Fruit fly (Drosophila melanogaster): ENCODE results near the gene CG11841.

The CG11841 gene

dm6 chr3R:29063207-29063920 is 12.5 kb downstream of the CG11841 start (continued):
- TF ChIP-seq gem (tag; optimal IDR thresholded peaks at IDR 0.05) (peak; percentile 89), Hr39 (optimal IDR thresholded peaks at IDR 0.05) (no peak), sens (GFP tag) (peak; percentile 95), dati (GFP tag; IDR thresholded peaks at IDR 0.05) (no peak), CG11560 (tag; IDR thresholded peaks at IDR 0.05) (no peak), Oli (tag; optimal IDR thresholded peaks at IDR 0.05) (peak; percentile 76), CG8944 (GFP tag; optimal IDR thresholded peaks at IDR 0.05) (peak; percentile 25), so (GFP tag; IDR thresholded peaks at IDR 0.05) (no peak), CG31441 (GFP tag; IDR thresholded peaks at IDR 0.05) (no peak), CG15514 (GFP tag; optimal IDR thresholded peaks at IDR 0.05) (peak; percentile 30), Elba2 (GFP tag; optimal IDR thresholded peaks at IDR 0.05) (no peak), CG18764 (GFP tag; optimal IDR thresholded peaks at IDR 0.05) (no peak), Awh (GFP tag; IDR thresholded peaks at IDR 0.05) (no peak), Mad (GFP tag; optimal IDR thresholded peaks at IDR 0.05) (peak; percentile 15), dpn (GFP tag; optimal IDR thresholded peaks at IDR 0.05) (peak; percentile 38 to 48), Hr3 (GFP tag; optimal IDR thresholded peaks at IDR 0.05) (peak; percentile 68), gcm (GFP tag; optimal IDR thresholded peaks at IDR 0.05) (peak; percentile 10), CG4707 (GFP tag; optimal IDR thresholded peaks at IDR 0.05) (no peak), HLH4C (GFP tag; IDR thresholded peaks at IDR 0.05; ENCODE audit: partially characterized antibody) (no peak), otp (GFP tag; IDR thresholded peaks at IDR 0.05) (no peak), CG15601 (tag; optimal IDR thresholded peaks at IDR 0.05) (peak; percentile 61), CG13424 (tag; optimal IDR thresholded peaks at IDR 0.05) (peak; percentile 85), CG18599 (GFP tag; optimal IDR thresholded peaks at IDR 0.05) (peak; percentile 80), zfh1 (GFP tag; IDR thresholded peaks at IDR 0.05) (no peak), CG15011 (GFP tag; optimal IDR thresholded peaks at IDR 0.05) (peak; percentile 63), al (GFP tag; IDR thresholded peaks at IDR 0.05) (no peak), D19A (tag; optimal IDR thresholded peaks at IDR 0.05) (peak; percentile 64), pum (GFP tag; optimal IDR thresholded peaks at IDR 0.05) (no peak), salm (tag; optimal IDR thresholded peaks at IDR 0.05) (no peak), PHDP (tag; optimal IDR thresholded peaks at IDR 0.05) (peak; percentile 82), CG4424 (GFP tag; optimal IDR thresholded peaks at IDR 0.05) (peak; percentile 56), CG7556 (GFP tag; optimal IDR thresholded peaks at IDR 0.05) (peak; percentile 84), nerfin-2 (GFP tag; IDR thresholded peaks at IDR 0.05; ENCODE audit: partially characterized antibody) (no peak), usp (GFP tag; optimal IDR thresholded peaks at IDR 0.05) (no peak), Rx (GFP tag; IDR thresholded peaks at IDR 0.05) (no peak), CG12391 (tag; optimal IDR thresholded peaks at IDR 0.05) (peak; percentile 86), chif (GFP tag; optimal IDR thresholded peaks at IDR 0.05) (peak; percentile 46 to 47), psq (GFP tag; optimal IDR thresholded peaks at IDR 0.05) (peak; percentile 3), rib (GFP tag; IDR thresholded peaks at IDR 0.05) (no peak), E2f1 (GFP tag; IDR thresholded peaks at IDR 0.05) (no peak), Blimp-1 (GFP tag; optimal IDR thresholded peaks at IDR 0.05) (peak; percentile 69), CG17361 (GFP tag; IDR thresholded peaks at IDR 0.05) (no peak), danr (GFP tag; IDR thresholded peaks at IDR 0.05) (no peak), CG7786 (GFP tag; optimal IDR thresholded peaks at IDR 0.05) (peak; percentile 16), dmrt99B (tag; optimal IDR thresholded peaks at IDR 0.05) (peak; percentile 74), CG5953 (GFP tag; IDR thresholded peaks at IDR 0.05) (no peak), CG15696 (tag; optimal IDR thresholded peaks at IDR 0.05) (peak; percentile 77), gce (GFP tag; IDR thresholded peaks at IDR 0.05) (no peak), CG34422 (GFP tag; IDR thresholded peaks at IDR 0.05) (no peak), CG5245 (GFP tag; optimal IDR thresholded peaks at IDR 0.05) (no peak), stc (GFP tag; IDR thresholded peaks at IDR 0.05) (no peak)
